Fruit fly (Drosophila melanogaster) whole organism, embryonic: Measurements from ENCODE around the gene Obp99b.

Experiments
- CG11093 ChIP-seq: fragments of 200-800 bp; sonication (Bioruptor generic); IDR thresholded peaks from 3 replicates; pipeline ENCODE4 v1.3.6; 2022; ENCODE audit warnings: missing biosample characterization, missing genetic modification characterization
- CG3995 ChIP-seq: fragments of 200-800 bp; sonication (Bioruptor generic); optimal IDR thresholded peaks from 3 replicates; lab custom pipeline; 2016; ENCODE audit warnings: missing biosample characterization, missing genetic modification characterization
- Scr ChIP-seq: fragments of 200-800 bp; sonication (Bioruptor generic); IDR thresholded peaks from 2 replicates; pipeline ENCODE4 v1.3.6; 2022; ENCODE audit warnings: missing biosample characterization, missing genetic modification characterization; ENCODE audit not compliant: partially characterized antibody
- br ChIP-seq: fragments of >200 bp; optimal IDR thresholded peaks from 2 replicates; lab custom pipeline; 2017
- esg ChIP-seq: fragments of 200-800 bp; sonication (Bioruptor generic); conservative IDR thresholded peaks from 2 replicates; pipeline ENCODE4 v1.3.6; 2022; ENCODE audit warnings: missing biosample characterization, missing genetic modification characterization
- ro ChIP-seq: fragments of 200-800 bp; sonication (Bioruptor generic); IDR thresholded peaks from 2 replicates; pipeline ENCODE4 v1.3.6; 2022; ENCODE audit warnings: missing biosample characterization, missing genetic modification characterization
- seq ChIP-seq: fragments of 200-800 bp; sonication (Bioruptor generic); IDR thresholded peaks from 2 replicates; pipeline ENCODE4 v1.3.6; 2022; ENCODE audit warnings: missing biosample characterization, missing genetic modification characterization
- tup ChIP-seq: fragments of 200-800 bp; sonication (Bioruptor generic); optimal IDR thresholded peaks from 2 replicates; lab custom pipeline; 2016; ENCODE audit warnings: missing biosample characterization, mild to moderate bottlenecking, missing genetic modification characterization, moderate library complexity

- TF ChIP-seq ro (no peak), CG3995 (GFP tag; lab: Kevin White, UChicago) (no peak), CG11093 (GFP tag; lab: Robert Waterston, UW) (no peak), br (lab: Kevin White, UChicago) (no peak), tup (GFP tag; lab: Kevin White, UChicago) (no peak), seq (no peak), esg (GFP tag; lab: Robert Waterston, UW) (no peak), Scr (GFP tag; lab: Robert Waterston, UW) (no peak)
Measured at dm6 chr3R:29762297-29762696, 45.6 kb upstream of the Obp99b start.
